Worm (Caenorhabditis elegans) whole organism, L4 larva: ENCODE data around the gene mml-1.
A peak's percentile ranks its signal among the peaks of the same experiment; 100 is the strongest.

Experiments
- D1046.2 ChIP-seq: fragments of 200-800 bp; sonication (Bioruptor generic); IDR thresholded peaks from 2 replicates; pipeline ENCODE4 v1.3.6; 2022; ENCODE audit warnings: missing genetic modification characterization, missing compliant biosample characterization
- R02D3.7 ChIP-seq: fragments of 150-350 bp; sonication (generic microtip); optimal IDR thresholded peaks from 3 replicates; lab custom pipeline; 2014; ENCODE audit warnings: missing biosample characterization, missing genetic modification characterization
- T20F7.1 ChIP-seq: fragments of 200-800 bp; sonication (Bioruptor generic); optimal IDR thresholded peaks from 2 replicates; lab custom pipeline; 2018; ENCODE audit warnings: mild to moderate bottlenecking, missing genetic modification characterization, missing compliant biosample characterization
- T26A8.4 ChIP-seq: fragments of 200-800 bp; sonication (Bioruptor generic); IDR thresholded peaks from 2 replicates; pipeline ENCODE4 v1.3.6; 2022; ENCODE audit warnings: missing genetic modification characterization, missing compliant biosample characterization
- Y48G9A.11 ChIP-seq: fragments of 200-800 bp; sonication (Bioruptor generic); IDR thresholded peaks from 2 replicates; pipeline ENCODE4 v1.3.6; 2022; ENCODE audit warnings: missing genetic modification reagents, missing genetic modification characterization, missing compliant biosample characterization
- Y5F2A.4 ChIP-seq: fragments of 200-800 bp; sonication (Bioruptor generic); optimal IDR thresholded peaks from 2 replicates; lab custom pipeline; 2018; ENCODE audit warnings: mild to moderate bottlenecking, missing genetic modification characterization, missing compliant biosample characterization
- ZK546.5 ChIP-seq, 2 experiments: sonication (generic microtip); optimal IDR thresholded peaks; 2 replicates each; lab custom pipeline; 2017; ENCODE audit warnings: missing biosample characterization in 2 of 2, missing genetic modification characterization in 2 of 2
- aha-1 ChIP-seq: fragments of 150-350 bp; peaks from one replicate; lab custom pipeline; 2014; ENCODE audit warnings: missing biosample characterization, missing genetic modification characterization
- aly-2 ChIP-seq: sonication (generic microtip); optimal IDR thresholded peaks from 2 replicates; lab custom pipeline; 2018; ENCODE audit warnings: missing biosample characterization, missing genetic modification characterization
- ama-1 ChIP-seq: fragments of 150-350 bp; optimal IDR thresholded peaks from 2 replicates; lab custom pipeline; 2014; ENCODE audit warnings: inconsistent platforms, mixed read lengths
- arid-1 ChIP-seq: fragments of 200-800 bp; sonication (Bioruptor generic); conservative IDR thresholded peaks from 2 replicates; pipeline ENCODE4 v1.3.6; 2022; ENCODE audit warnings: missing genetic modification reagents, missing genetic modification characterization, missing compliant biosample characterization
- attf-4 ChIP-seq: sonication (generic microtip); optimal IDR thresholded peaks from 3 replicates; lab custom pipeline; 2017; ENCODE audit warnings: missing biosample characterization, missing genetic modification characterization
- ceh-44 ChIP-seq: fragments of 200-800 bp; sonication (Bioruptor generic); IDR thresholded peaks from 2 replicates; pipeline ENCODE4 v1.3.6; 2022; ENCODE audit warnings: missing genetic modification reagents, missing genetic modification characterization, missing compliant biosample characterization
- ceh-62 ChIP-seq: sonication (generic microtip); optimal IDR thresholded peaks from 2 replicates; lab custom pipeline; 2017; ENCODE audit warnings: missing biosample characterization, missing genetic modification characterization
- cey-2 ChIP-seq: sonication (generic microtip); optimal IDR thresholded peaks from 3 replicates; lab custom pipeline; 2017; ENCODE audit warnings: missing genetic modification characterization, mild to moderate bottlenecking, missing compliant biosample characterization, antibody characterized with exemption, borderline replicate concordance; ENCODE audit not compliant: insufficient read depth
- dpl-1 ChIP-seq: fragments of 150-350 bp; optimal IDR thresholded peaks from 2 replicates; lab custom pipeline; 2014; ENCODE audit warnings: missing biosample characterization, missing genetic modification reagents, missing genetic modification characterization
- duxl-1 ChIP-seq: sonication (generic microtip); optimal IDR thresholded peaks from 2 replicates; lab custom pipeline; 2016; ENCODE audit warnings: mild to moderate bottlenecking, missing genetic modification characterization, moderate library complexity, missing compliant biosample characterization; ENCODE audit not compliant: poor library complexity
- egl-43 ChIP-seq: fragments of 200-800 bp; sonication (Bioruptor generic); IDR thresholded peaks from 2 replicates; pipeline ENCODE4 v1.3.6; 2022; ENCODE audit warnings: missing genetic modification reagents, missing genetic modification characterization, missing compliant biosample characterization
- fos-1 ChIP-seq: fragments of 150-350 bp; optimal IDR thresholded peaks from 2 replicates; lab custom pipeline; 2014; ENCODE audit warnings: missing biosample characterization, missing genetic modification characterization
- gei-8 ChIP-seq: fragments of 200-800 bp; sonication (Bioruptor generic); optimal IDR thresholded peaks from 2 replicates; lab custom pipeline; 2018; ENCODE audit warnings: mild to moderate bottlenecking, missing genetic modification characterization, missing compliant biosample characterization
- hif-1 ChIP-seq, 2 experiments: sonication (generic microtip); optimal IDR thresholded peaks; 2 replicates each; lab custom pipeline; 2016 to 2017; ENCODE audit warnings: missing compliant biosample characterization in 2 of 2, missing genetic modification characterization in 2 of 2, missing genetic modification reagents in 2 of 2, missing genotype in 2 of 2, mild to moderate bottlenecking in 1 of 2
- hmg-1.1 ChIP-seq: fragments of 200-800 bp; sonication (Bioruptor generic); IDR thresholded peaks from 2 replicates; pipeline ENCODE4 v1.3.6; 2022; ENCODE audit warnings: missing genetic modification reagents, missing genetic modification characterization, missing compliant biosample characterization
- lim-7 ChIP-seq: fragments of 200-800 bp; sonication (Bioruptor generic); IDR thresholded peaks from 2 replicates; pipeline ENCODE4 v1.3.6; 2022; ENCODE audit warnings: missing genetic modification characterization, missing compliant biosample characterization
- lin-1 ChIP-seq: fragments of 200-800 bp; sonication (Bioruptor generic); IDR thresholded peaks from 2 replicates; pipeline ENCODE4 v1.3.6; 2022; ENCODE audit warnings: missing genetic modification reagents, missing genetic modification characterization, missing compliant biosample characterization
- lin-38 ChIP-seq: fragments of 200-800 bp; sonication (Bioruptor generic); IDR thresholded peaks from 2 replicates; pipeline ENCODE4 v1.3.6; 2022; ENCODE audit warnings: missing genetic modification reagents, missing genetic modification characterization, missing compliant biosample characterization
- lsy-2 ChIP-seq, 2 experiments: fragments of 150-350 bp in 1 of 2; sonication (generic microtip) in 1 of 2; optimal IDR thresholded peaks; 2 replicates each; lab custom pipeline; 2014 to 2017; ENCODE audit warnings: missing biosample characterization in 2 of 2, missing genetic modification characterization in 2 of 2
- madf-5 ChIP-seq, 2 experiments: fragments of 200-800 bp; sonication (Bioruptor generic); IDR thresholded peaks; 2 replicates each; pipeline ENCODE4 v1.3.6; 2022; ENCODE audit warnings: missing compliant biosample characterization in 2 of 2, missing genetic modification characterization in 2 of 2
- madf-9 ChIP-seq: fragments of 200-800 bp; sonication (Bioruptor generic); conservative IDR thresholded peaks from 2 replicates; pipeline ENCODE4 v1.3.6; 2022; ENCODE audit warnings: missing genetic modification reagents, missing genetic modification characterization, missing compliant biosample characterization
- mdt-29 ChIP-seq: fragments of 200-800 bp; sonication (Bioruptor generic); IDR thresholded peaks from 2 replicates; pipeline ENCODE4 v1.3.6; 2022; ENCODE audit warnings: missing genetic modification reagents, missing genetic modification characterization, missing compliant biosample characterization
- mxl-2 ChIP-seq: fragments of 200-800 bp; sonication (Bioruptor generic); conservative IDR thresholded peaks from 2 replicates; pipeline ENCODE4 v1.3.6; 2022; ENCODE audit warnings: missing genetic modification reagents, missing genetic modification characterization, missing compliant biosample characterization
- nhr-10 ChIP-seq: fragments of 150-350 bp; optimal IDR thresholded peaks from 2 replicates; lab custom pipeline; 2014; ENCODE audit warnings: missing biosample characterization, missing genetic modification characterization
- nhr-11 ChIP-seq: fragments of 150-350 bp; optimal IDR thresholded peaks from 2 replicates; lab custom pipeline; 2014; ENCODE audit warnings: missing biosample characterization, missing genetic modification characterization
- nhr-237 ChIP-seq: sonication (generic microtip); optimal IDR thresholded peaks from 2 replicates; lab custom pipeline; 2017; ENCODE audit warnings: missing biosample characterization, missing genetic modification characterization
- nhr-42 ChIP-seq: fragments of 200-800 bp; sonication (Bioruptor generic); IDR thresholded peaks from 2 replicates; pipeline ENCODE4 v1.3.6; 2022; ENCODE audit warnings: missing genetic modification characterization, missing compliant biosample characterization
- nhr-48 ChIP-seq: sonication (generic microtip); optimal IDR thresholded peaks from 2 replicates; lab custom pipeline; 2016; ENCODE audit warnings: mild to moderate bottlenecking, missing genetic modification characterization, missing compliant biosample characterization
- nhr-6 ChIP-seq: fragments of 150-350 bp; optimal IDR thresholded peaks from 2 replicates; lab custom pipeline; 2014; ENCODE audit warnings: missing biosample characterization, missing genetic modification characterization
- nhr-76 ChIP-seq: fragments of 150-350 bp; optimal IDR thresholded peaks from 2 replicates; lab custom pipeline; 2014; ENCODE audit warnings: missing biosample characterization, missing genetic modification characterization
- pha-4 ChIP-seq, 2 experiments: fragments of 150-350 bp in 1 of 2; fragments of 200-800 bp in 1 of 2; sonication (Bioruptor generic) in 1 of 2; IDR thresholded peaks in 1 of 2; optimal IDR thresholded peaks in 1 of 2; 2 replicates each; pipeline versions ENCODE4 v1.3.6 to Lab custom; 2014 to 2022; ENCODE audit warnings: missing genetic modification characterization in 2 of 2, missing genetic modification reagents in 2 of 2, missing biosample characterization in 1 of 2, missing compliant biosample characterization in 1 of 2
- rbr-2 ChIP-seq: sonication (generic microtip); optimal IDR thresholded peaks from 2 replicates; lab custom pipeline; 2016; ENCODE audit warnings: missing genotype, missing genetic modification characterization, missing compliant biosample characterization
- saeg-2 ChIP-seq: fragments of 200-800 bp; sonication (Bioruptor generic); IDR thresholded peaks from 2 replicates; pipeline ENCODE4 v1.3.6; 2022; ENCODE audit warnings: missing genetic modification reagents, missing genetic modification characterization, missing compliant biosample characterization
- sdz-12 ChIP-seq: fragments of 200-800 bp; sonication (Bioruptor generic); optimal IDR thresholded peaks from 2 replicates; lab custom pipeline; 2018; ENCODE audit warnings: mild to moderate bottlenecking, missing genetic modification characterization, missing compliant biosample characterization
- set-16 ChIP-seq: fragments of 200-800 bp; sonication (Bioruptor generic); IDR thresholded peaks from 2 replicates; pipeline ENCODE4 v1.3.6; 2022; ENCODE audit warnings: missing genetic modification reagents, missing genetic modification characterization, missing compliant biosample characterization
- snpc-1.2 ChIP-seq: fragments of 200-800 bp; sonication (Bioruptor generic); IDR thresholded peaks from 2 replicates; pipeline ENCODE4 v1.3.6; 2022; ENCODE audit warnings: missing genetic modification reagents, missing genetic modification characterization, missing compliant biosample characterization
- spr-1 ChIP-seq: sonication (generic microtip); optimal IDR thresholded peaks from 2 replicates; lab custom pipeline; 2016; ENCODE audit warnings: mild to moderate bottlenecking, missing genetic modification characterization, missing compliant biosample characterization
- spr-3 ChIP-seq: fragments of 200-800 bp; sonication (Bioruptor generic); optimal IDR thresholded peaks from 2 replicates; lab custom pipeline; 2018; ENCODE audit warnings: mild to moderate bottlenecking, missing genetic modification characterization, missing compliant biosample characterization
- tag-97 ChIP-seq: fragments of 200-800 bp; sonication (Bioruptor generic); IDR thresholded peaks from 2 replicates; pipeline ENCODE4 v1.3.6; 2022; ENCODE audit warnings: missing genetic modification characterization, missing compliant biosample characterization
- tra-1 ChIP-seq: fragments of 200-800 bp; sonication (Bioruptor generic); IDR thresholded peaks from 2 replicates; pipeline ENCODE4 v1.3.6; 2022; ENCODE audit warnings: missing genetic modification reagents, missing genetic modification characterization, missing compliant biosample characterization
- zfp-2 ChIP-seq: sonication (generic microtip); optimal IDR thresholded peaks from 2 replicates; lab custom pipeline; 2016; ENCODE audit warnings: mild to moderate bottlenecking, missing genetic modification characterization, missing compliant biosample characterization
- zip-11 ChIP-seq: fragments of 200-800 bp; sonication (Bioruptor generic); IDR thresholded peaks from 2 replicates; pipeline ENCODE4 v1.3.6; 2022; ENCODE audit warnings: missing genetic modification characterization, missing compliant biosample characterization
- ztf-11 ChIP-seq: fragments of 150-350 bp; optimal IDR thresholded peaks from 2 replicates; lab custom pipeline; 2014; ENCODE audit warnings: missing biosample characterization, missing genetic modification characterization
- ztf-7 ChIP-seq: fragments of 150-350 bp; optimal IDR thresholded peaks from 2 replicates; lab custom pipeline; 2014; ENCODE audit warnings: missing biosample characterization, missing genetic modification characterization

Gene mml-1

ce11 chrIII:7336214-7336613, 38.3 kb downstream of the mml-1 start, which contains the start of gene gsp-2 (continued):
- TF ChIP-seq tra-1 (GFP tag; lab: Robert Waterston, UW) (no peak), egl-43 (GFP tag; lab: Robert Waterston, UW) (peak; percentile 19; the same call in 1 of the 2 replicates), ZK546.5 (tag; optimal IDR thresholded peaks at IDR 0.05; lab: Kevin White, UChicago) (peak in 1 of 2 experiments; percentile 88), zfp-2 (peak; percentile 28), attf-4 (tag; lab: Kevin White, UChicago) (no peak), nhr-11 (peak; percentile 74), fos-1 (tag; lab: Kevin White, UChicago) (no peak), lin-1 (GFP tag; lab: Robert Waterston, UW) (peak; percentile 57; the same call in 1 of the 2 replicates), D1046.2 (no peak), ztf-7 (tag; lab: Kevin White, UChicago) (no peak), spr-3 (GFP tag; lab: Kevin White, UChicago) (no peak), madf-9 (no peak), nhr-48 (tag; lab: Kevin White, UChicago) (no peak), arid-1 (peak; percentile 79), nhr-10 (tag; lab: Kevin White, UChicago) (no peak), nhr-76 (tag; lab: Kevin White, UChicago) (no peak), zip-11 (GFP tag; lab: Robert Waterston, UW) (no peak), madf-5 (GFP tag; IDR thresholded peaks at IDR 0.05; lab: Robert Waterston, UW) (no peak), saeg-2 (no peak), aly-2 (tag; lab: Kevin White, UChicago) (no peak), gei-8 (GFP tag; lab: Kevin White, UChicago) (no peak), hmg-1.1 (GFP tag; lab: Robert Waterston, UW) (peak; percentile 66), T26A8.4 (GFP tag; lab: Robert Waterston, UW) (peak; percentile 30; the same call in 1 of the 2 replicates), Y48G9A.11 (GFP tag; lab: Robert Waterston, UW) (no peak), set-16 (GFP tag; lab: Robert Waterston, UW) (peak; percentile 40; the same call in 1 of the 2 replicates), lsy-2 (tag; optimal IDR thresholded peaks at IDR 0.05; lab: Kevin White, UChicago) (peak; percentile 87 to 97), Y5F2A.4 (GFP tag; lab: Kevin White, UChicago) (no peak), ztf-11 (tag; lab: Kevin White, UChicago) (no peak), T20F7.1 (peak; percentile 43), nhr-237 (tag; lab: Kevin White, UChicago) (no peak), ceh-44 (GFP tag; lab: Robert Waterston, UW) (no peak), mdt-29 (GFP tag; lab: Robert Waterston, UW) (peak; percentile 68), mxl-2 (GFP tag; lab: Robert Waterston, UW) (no peak), tag-97 (no peak), aha-1 (tag; lab: Kevin White, UChicago) (peak; percentile 97), nhr-6 (tag; lab: Kevin White, UChicago) (peak; percentile 73), pha-4 (GFP tag; IDR thresholded peaks at IDR 0.05; lab: Robert Waterston, UW) (peak; percentile 22; the same call in 1 of the 2 replicates), pha-4 (tag; optimal IDR thresholded peaks at IDR 0.05; lab: Kevin White, UChicago) (no peak), R02D3.7 (tag; lab: Kevin White, UChicago) (no peak), dpl-1 (GFP tag; lab: Kevin White, UChicago) (peak; percentile 64), lin-38 (GFP tag; lab: Robert Waterston, UW) (peak; percentile 86), sdz-12 (GFP tag; lab: Kevin White, UChicago) (no peak), spr-1 (no peak), ceh-62 (tag; lab: Kevin White, UChicago) (no peak), cey-2 (tag; lab: Kevin White, UChicago) (no peak), rbr-2 (peak; percentile 41), hif-1 (tag; optimal IDR thresholded peaks at IDR 0.05; lab: Kevin White, UChicago) (peak in 1 of 2 experiments; percentile 77), lim-7 (GFP tag; lab: Robert Waterston, UW) (peak; percentile 64; the same call in 1 of the 2 replicates), duxl-1 (no peak), nhr-42 (GFP tag; lab: Robert Waterston, UW) (no peak), ama-1 (lab: Kevin White, UChicago) (peak; percentile 7), snpc-1.2 (GFP tag; lab: Robert Waterston, UW) (0 out of 2 replicates have a peak, but pooled peaks have one; percentile 33)
